Comparison of ENCODE assay signal across 1 fruit fly cellular context in genomic region chr2L:10057236-10057635, dm6.
TF ChIP-seq lines count a peak whose summit lies in the region.

No protein-coding gene starts in this region.

TF ChIP-seq in whole organism, embryonic, 481 proteins besides CTCF, POLR2A, EP300 and RAD21 (continued from another document and continues in another):
- no peak for TF ChIP-seq MESR4 (GFP tag; optimal IDR thresholded peaks at IDR 0.05; lab: Kevin White, UChicago)
- TF ChIP-seq croc (GFP tag; conservative IDR thresholded peaks at IDR 0.05; lab: Robert Waterston, UW) = peak; percentile 85
- TF ChIP-seq CG4854 (GFP tag; optimal IDR thresholded peaks at IDR 0.05; lab: Kevin White, UChicago) = peak; percentile 17
- TF ChIP-seq ranshi (GFP tag; IDR thresholded peaks at IDR 0.05; lab: Robert Waterston, UW) = peak; percentile 88
- no peak for TF ChIP-seq Kr (GFP tag; optimal IDR thresholded peaks at IDR 0.05; lab: Kevin White, UChicago)
- TF ChIP-seq tap (tag; optimal IDR thresholded peaks at IDR 0.05; lab: Kevin White, UChicago) = peak; percentile 37
- no peak for TF ChIP-seq pzg (GFP tag; optimal IDR thresholded peaks at IDR 0.05; lab: Kevin White, UChicago)
- peak; percentile 5 for TF ChIP-seq CG9876 (GFP tag; optimal IDR thresholded peaks at IDR 0.05; lab: Kevin White, UChicago)
- TF ChIP-seq usp (GFP tag; optimal IDR thresholded peaks at IDR 0.05; lab: Kevin White, UChicago) = no peak
- TF ChIP-seq sens (GFP tag; lab: Kevin White, UChicago) = peak; percentile 96
- TF ChIP-seq CG12391 (tag; optimal IDR thresholded peaks at IDR 0.05; lab: Kevin White, UChicago) = peak; percentile 58
- peak; percentile 65 for TF ChIP-seq CG12219 (GFP tag; optimal IDR thresholded peaks at IDR 0.05; lab: Kevin White, UChicago)
- TF ChIP-seq CG34224 (GFP tag; IDR thresholded peaks at IDR 0.05; lab: Robert Waterston, UW; ENCODE audit: partially characterized antibody) = no peak
- TF ChIP-seq CHES-1-like (GFP tag; optimal IDR thresholded peaks at IDR 0.05; lab: Kevin White, UChicago) = no peak
- peak; percentile 16 for TF ChIP-seq CG12659 (GFP tag; optimal IDR thresholded peaks at IDR 0.05; lab: Kevin White, UChicago)
- peak; percentile 91 for TF ChIP-seq CG17328 (GFP tag; IDR thresholded peaks at IDR 0.05; lab: Robert Waterston, UW)
- peak; percentile 67 for TF ChIP-seq CG32767 (GFP tag; IDR thresholded peaks at IDR 0.05; lab: Robert Waterston, UW)
- TF ChIP-seq lbe (GFP tag; optimal IDR thresholded peaks at IDR 0.05; lab: Kevin White, UChicago) = peak; percentile 88
- TF ChIP-seq psq (GFP tag; optimal IDR thresholded peaks at IDR 0.05; lab: Kevin White, UChicago) = peak; percentile 53
- TF ChIP-seq tup (GFP tag; optimal IDR thresholded peaks at IDR 0.05; lab: Kevin White, UChicago) = peak; percentile 24
- peak; percentile 81 for TF ChIP-seq jumu (GFP tag; optimal IDR thresholded peaks at IDR 0.05; lab: Kevin White, UChicago)
- no peak for TF ChIP-seq CG9817 (tag; optimal IDR thresholded peaks at IDR 0.05; lab: Kevin White, UChicago)
- TF ChIP-seq CkIIα-i1 (GFP tag; IDR thresholded peaks at IDR 0.05; lab: Robert Waterston, UW) = no peak
- 0 out of 2 replicates have a peak, but pooled peaks have one; percentile 35 for TF ChIP-seq al (GFP tag; IDR thresholded peaks at IDR 0.05; lab: Robert Waterston, UW)
- TF ChIP-seq CG6854 (GFP tag; optimal IDR thresholded peaks at IDR 0.05; lab: Kevin White, UChicago) = no peak
- TF ChIP-seq Six4 (GFP tag; optimal IDR thresholded peaks at IDR 0.05; lab: Kevin White, UChicago) = peak; percentile 69
- peak; percentile 85 for TF ChIP-seq CG4424 (GFP tag; optimal IDR thresholded peaks at IDR 0.05; lab: Kevin White, UChicago)
- TF ChIP-seq Abd-B (GFP tag; optimal IDR thresholded peaks at IDR 0.05; lab: Kevin White, UChicago) = peak; percentile 75
- TF ChIP-seq gcm (GFP tag; optimal IDR thresholded peaks at IDR 0.05; lab: Kevin White, UChicago) = no peak
- TF ChIP-seq sima (GFP tag; optimal IDR thresholded peaks at IDR 0.05; lab: Kevin White, UChicago) = no peak
- TF ChIP-seq Sin3A (optimal IDR thresholded peaks at IDR 0.05; lab: Kevin White, UChicago) = no peak
- TF ChIP-seq zfh1 (GFP tag; IDR thresholded peaks at IDR 0.05; lab: Robert Waterston, UW) = peak; percentile 96
- TF ChIP-seq CG32772 (GFP tag; IDR thresholded peaks at IDR 0.05; lab: Robert Waterston, UW) = peak; percentile 88
- TF ChIP-seq toy (GFP tag; IDR thresholded peaks at IDR 0.05; lab: Robert Waterston, UW) = 0 out of 2 replicates have a peak, but pooled peaks have one; percentile 34
- peak; percentile 37; the same call in 1 of the 2 replicates for TF ChIP-seq CG31224 (GFP tag; IDR thresholded peaks at IDR 0.05; lab: Robert Waterston, UW)
- TF ChIP-seq unpg (GFP tag; optimal IDR thresholded peaks at IDR 0.05; lab: Kevin White, UChicago) = peak; percentile 75
- peak; percentile 64; the same call in 1 of the 2 replicates for TF ChIP-seq Nf-YA (GFP tag; IDR thresholded peaks at IDR 0.05; lab: Robert Waterston, UW)
- TF ChIP-seq CG14667 (GFP tag; IDR thresholded peaks at IDR 0.05; lab: Robert Waterston, UW) = peak; percentile 80
- peak; percentile 83 for TF ChIP-seq Rfx (GFP tag; IDR thresholded peaks at IDR 0.05; lab: Robert Waterston, UW)
- no peak for TF ChIP-seq Deaf1 (tag; optimal IDR thresholded peaks at IDR 0.05; lab: Kevin White, UChicago)
- TF ChIP-seq CG8281 (tag; optimal IDR thresholded peaks at IDR 0.05; lab: Kevin White, UChicago) = peak; percentile 43
- TF ChIP-seq CG7987 (GFP tag; optimal IDR thresholded peaks at IDR 0.05; lab: Kevin White, UChicago) = no peak
- TF ChIP-seq ham (GFP tag; IDR thresholded peaks at IDR 0.05; lab: Robert Waterston, UW) = no peak
- no peak for TF ChIP-seq repo (GFP tag; optimal IDR thresholded peaks at IDR 0.05; lab: Kevin White, UChicago)
- peak; percentile 44 for TF ChIP-seq PHDP (tag; optimal IDR thresholded peaks at IDR 0.05; lab: Kevin White, UChicago)
- no peak for TF ChIP-seq hkb (optimal IDR thresholded peaks at IDR 0.05; lab: Kevin White, UChicago)
- TF ChIP-seq hkb (GFP tag; IDR thresholded peaks at IDR 0.05; lab: Robert Waterston, UW) = peak; percentile 79
- TF ChIP-seq CG10147 (GFP tag; optimal IDR thresholded peaks at IDR 0.05; lab: Kevin White, UChicago) = no peak
- peak; percentile 51; the same call in 1 of the 2 replicates for TF ChIP-seq CG7372 (GFP tag; IDR thresholded peaks at IDR 0.05; lab: Robert Waterston, UW)
- TF ChIP-seq unc-4 (GFP tag; IDR thresholded peaks at IDR 0.05; lab: Robert Waterston, UW; ENCODE audit: partially characterized antibody) = no peak
- peak; percentile 88 for TF ChIP-seq dmrt11E (tag; optimal IDR thresholded peaks at IDR 0.05; lab: Kevin White, UChicago)
- peak; percentile 90 for TF ChIP-seq otp (GFP tag; IDR thresholded peaks at IDR 0.05; lab: Robert Waterston, UW)
- TF ChIP-seq CG8359 (GFP tag; optimal IDR thresholded peaks at IDR 0.05; lab: Kevin White, UChicago; ENCODE audit: borderline replicate concordance) = peak; percentile 42
- peak; percentile 51; the same call in 1 of the 2 replicates for TF ChIP-seq CG17612 (GFP tag; IDR thresholded peaks at IDR 0.05; lab: Robert Waterston, UW)
- TF ChIP-seq pfk (GFP tag; optimal IDR thresholded peaks at IDR 0.05; lab: Kevin White, UChicago) = no peak
- TF ChIP-seq peb (GFP tag; IDR thresholded peaks at IDR 0.05; lab: Robert Waterston, UW) = peak; percentile 78
- no peak for TF ChIP-seq CG30020 (tag; optimal IDR thresholded peaks at IDR 0.05; lab: Kevin White, UChicago)
- peak; percentile 67 for TF ChIP-seq CG11504 (tag; optimal IDR thresholded peaks at IDR 0.05; lab: Kevin White, UChicago)
- peak; percentile 62; the same call in 2 of the 3 replicates for TF ChIP-seq CG17361 (GFP tag; IDR thresholded peaks at IDR 0.05; lab: Robert Waterston, UW)
- peak; percentile 24 for TF ChIP-seq CG5180 (GFP tag; optimal IDR thresholded peaks at IDR 0.05; lab: Kevin White, UChicago)
- TF ChIP-seq crol (GFP tag; IDR thresholded peaks at IDR 0.05; lab: Robert Waterston, UW) = no peak
- no peak for TF ChIP-seq CG7963 (GFP tag; IDR thresholded peaks at IDR 0.05; lab: Robert Waterston, UW; ENCODE audit: partially characterized antibody)
- TF ChIP-seq Med (GFP tag; lab: Kevin White, UChicago) = peak; percentile 96
- peak; percentile 31 for TF ChIP-seq CG12744 (GFP tag; optimal IDR thresholded peaks at IDR 0.05; lab: Kevin White, UChicago)
- TF ChIP-seq CG12155 (GFP tag; optimal IDR thresholded peaks at IDR 0.05; lab: Kevin White, UChicago) = peak; percentile 48
- peak; percentile 63 for TF ChIP-seq CG7786 (GFP tag; optimal IDR thresholded peaks at IDR 0.05; lab: Kevin White, UChicago)
- no peak for TF ChIP-seq tll (GFP tag; optimal IDR thresholded peaks at IDR 0.05; lab: Kevin White, UChicago)
- TF ChIP-seq Chrac-16 (GFP tag; optimal IDR thresholded peaks at IDR 0.05; lab: Kevin White, UChicago) = peak; percentile 76
- peak; percentile 67 for TF ChIP-seq CG12236 (GFP tag; optimal IDR thresholded peaks at IDR 0.05; lab: Kevin White, UChicago)
- TF ChIP-seq chm (GFP tag; IDR thresholded peaks at IDR 0.05; lab: Robert Waterston, UW) = peak; percentile 93
- TF ChIP-seq NFAT (GFP tag; IDR thresholded peaks at IDR 0.05; lab: Robert Waterston, UW) = peak; percentile 75
- no peak for TF ChIP-seq vnd (GFP tag; IDR thresholded peaks at IDR 0.05; lab: Robert Waterston, UW; ENCODE audit: partially characterized antibody)
- TF ChIP-seq Oli (tag; optimal IDR thresholded peaks at IDR 0.05; lab: Kevin White, UChicago) = peak; percentile 73
- no peak for TF ChIP-seq cad (GFP tag; optimal IDR thresholded peaks at IDR 0.05; lab: Kevin White, UChicago)
- TF ChIP-seq esg (GFP tag; conservative IDR thresholded peaks at IDR 0.05; lab: Robert Waterston, UW) = peak; percentile 70
- no peak for TF ChIP-seq CG31388 (GFP tag; optimal IDR thresholded peaks at IDR 0.05; lab: Kevin White, UChicago)
- TF ChIP-seq sna (GFP tag; IDR thresholded peaks at IDR 0.05; lab: Robert Waterston, UW; ENCODE audit: partially characterized antibody) = no peak
- TF ChIP-seq CG5245 (GFP tag; optimal IDR thresholded peaks at IDR 0.05; lab: Kevin White, UChicago) = peak; percentile 62
- TF ChIP-seq CG15011 (GFP tag; optimal IDR thresholded peaks at IDR 0.05; lab: Kevin White, UChicago) = no peak
- no peak for TF ChIP-seq Dbx (GFP tag; IDR thresholded peaks at IDR 0.05; lab: Robert Waterston, UW)
- peak; percentile 64 for TF ChIP-seq CG2678 (tag; optimal IDR thresholded peaks at IDR 0.05; lab: Kevin White, UChicago)
- TF ChIP-seq yki (optimal IDR thresholded peaks at IDR 0.05; lab: Kevin White, UChicago) = no peak
- TF ChIP-seq fd3F (GFP tag; optimal IDR thresholded peaks at IDR 0.05; lab: Kevin White, UChicago) = peak; percentile 57
- no peak for TF ChIP-seq CG13287 (GFP tag; IDR thresholded peaks at IDR 0.05; lab: Robert Waterston, UW; ENCODE audit: partially characterized antibody)
- TF ChIP-seq CG14860 (GFP tag; IDR thresholded peaks at IDR 0.05; lab: Robert Waterston, UW; ENCODE audit: partially characterized antibody) = no peak
- TF ChIP-seq oc (tag; optimal IDR thresholded peaks at IDR 0.05; lab: Kevin White, UChicago) = peak; percentile 73
- TF ChIP-seq tx (GFP tag; optimal IDR thresholded peaks at IDR 0.05; lab: Kevin White, UChicago) = peak; percentile 66
- peak; percentile 70 for TF ChIP-seq row (GFP tag; IDR thresholded peaks at IDR 0.05; lab: Robert Waterston, UW)
- no peak for TF ChIP-seq CG10274 (GFP tag; optimal IDR thresholded peaks at IDR 0.05; lab: Kevin White, UChicago)
- TF ChIP-seq sug (tag; optimal IDR thresholded peaks at IDR 0.05; lab: Kevin White, UChicago) = no peak
- peak; percentile 60 for TF ChIP-seq ind (GFP tag; optimal IDR thresholded peaks at IDR 0.05; lab: Kevin White, UChicago)
- TF ChIP-seq Stat92E (GFP tag; optimal IDR thresholded peaks at IDR 0.05; lab: Kevin White, UChicago) = no peak
- TF ChIP-seq Fer2 (tag; optimal IDR thresholded peaks at IDR 0.05; lab: Kevin White, UChicago) = no peak
- peak; percentile 86 for TF ChIP-seq CG10959 (GFP tag; IDR thresholded peaks at IDR 0.05; lab: Robert Waterston, UW)
- peak; percentile 75 for TF ChIP-seq sim (GFP tag; IDR thresholded peaks at IDR 0.05; lab: Robert Waterston, UW)
- peak; percentile 63 for TF ChIP-seq CG1233 (GFP tag; optimal IDR thresholded peaks at IDR 0.05; lab: Kevin White, UChicago)
- TF ChIP-seq CG3407 (GFP tag; optimal IDR thresholded peaks at IDR 0.05; lab: Kevin White, UChicago) = peak; percentile 35
- TF ChIP-seq CG4360 (GFP tag; IDR thresholded peaks at IDR 0.05; lab: Robert Waterston, UW) = peak; percentile 51
- peak; percentile 89 for TF ChIP-seq CG8765 (GFP tag; IDR thresholded peaks at IDR 0.05; lab: Robert Waterston, UW)
- TF ChIP-seq CG11723 (GFP tag; optimal IDR thresholded peaks at IDR 0.05; lab: Kevin White, UChicago) = no peak
- TF ChIP-seq Oaz (GFP tag; IDR thresholded peaks at IDR 0.05; lab: Robert Waterston, UW) = no peak; the same call in 1 of the 2 replicates
- TF ChIP-seq Hsf (GFP tag; optimal IDR thresholded peaks at IDR 0.05; lab: Kevin White, UChicago) = peak; percentile 82
- TF ChIP-seq GATAe (GFP tag; conservative IDR thresholded peaks at IDR 0.05; lab: Robert Waterston, UW) = no peak
- TF ChIP-seq CG10267 (tag; optimal IDR thresholded peaks at IDR 0.05; lab: Kevin White, UChicago) = peak; percentile 64
- TF ChIP-seq CG12942 (GFP tag; optimal IDR thresholded peaks at IDR 0.05; lab: Kevin White, UChicago) = peak; percentile 62
- TF ChIP-seq CG1602 (GFP tag; optimal IDR thresholded peaks at IDR 0.05; lab: Kevin White, UChicago) = peak; percentile 75
- TF ChIP-seq CG3838 (GFP tag; optimal IDR thresholded peaks at IDR 0.05; lab: Kevin White, UChicago) = no peak
- peak; percentile 77 for TF ChIP-seq Sox102F (GFP tag; optimal IDR thresholded peaks at IDR 0.05; lab: Kevin White, UChicago)
- TF ChIP-seq Hr78 (GFP tag; optimal IDR thresholded peaks at IDR 0.05; lab: Kevin White, UChicago) = peak in 1 of 2 experiments; percentile 2
- TF ChIP-seq Nf-YC (tag; optimal IDR thresholded peaks at IDR 0.05; lab: Kevin White, UChicago) = no peak
- TF ChIP-seq mirr (GFP tag; optimal IDR thresholded peaks at IDR 0.05; lab: Kevin White, UChicago) = no peak
- TF ChIP-seq CG2889 (GFP tag; IDR thresholded peaks at IDR 0.05; lab: Robert Waterston, UW) = peak; percentile 58; the same call in 2 of the 3 replicates
- TF ChIP-seq fd96Cb (tag; optimal IDR thresholded peaks at IDR 0.05; lab: Kevin White, UChicago) = peak; percentile 87
- peak; percentile 63; the same call in 1 of the 2 replicates for TF ChIP-seq dimm (GFP tag; IDR thresholded peaks at IDR 0.05; lab: Robert Waterston, UW)
- no peak for TF ChIP-seq BEAF-32 (GFP tag; optimal IDR thresholded peaks at IDR 0.05; lab: Kevin White, UChicago)
- TF ChIP-seq CG15479 (GFP tag; optimal IDR thresholded peaks at IDR 0.05; lab: Kevin White, UChicago) = no peak
- TF ChIP-seq cas (GFP tag; IDR thresholded peaks at IDR 0.05; lab: Robert Waterston, UW) = no peak
- no peak for TF ChIP-seq CG14965 (GFP tag; optimal IDR thresholded peaks at IDR 0.05; lab: Kevin White, UChicago; ENCODE audit: borderline replicate concordance)
- TF ChIP-seq emc (GFP tag; optimal IDR thresholded peaks at IDR 0.05; lab: Kevin White, UChicago) = no peak
- peak; percentile 86 for TF ChIP-seq Optix (GFP tag; IDR thresholded peaks at IDR 0.05; lab: Robert Waterston, UW)
- no peak for TF ChIP-seq cg (GFP tag; optimal IDR thresholded peaks at IDR 0.05; lab: Kevin White, UChicago)
- TF ChIP-seq CG6175 (GFP tag; IDR thresholded peaks at IDR 0.05; lab: Robert Waterston, UW) = peak; percentile 46; the same call in 1 of the 3 replicates
- TF ChIP-seq CG4404 (GFP tag; IDR thresholded peaks at IDR 0.05; lab: Robert Waterston, UW) = peak; percentile 88
- TF ChIP-seq dysf (GFP tag; IDR thresholded peaks at IDR 0.05; lab: Robert Waterston, UW) = peak; percentile 80
- TF ChIP-seq CG4707 (GFP tag; optimal IDR thresholded peaks at IDR 0.05; lab: Kevin White, UChicago) = no peak
- TF ChIP-seq CG17359 (tag; optimal IDR thresholded peaks at IDR 0.05; lab: Kevin White, UChicago) = peak; percentile 79
- TF ChIP-seq aop (GFP tag; IDR thresholded peaks at IDR 0.05; lab: Robert Waterston, UW) = no peak
- peak; percentile 80 for TF ChIP-seq CG10366 (GFP tag; IDR thresholded peaks at IDR 0.05; lab: Robert Waterston, UW)
- TF ChIP-seq Dref (GFP tag; IDR thresholded peaks at IDR 0.05; lab: Robert Waterston, UW) = no peak
- TF ChIP-seq nerfin-2 (GFP tag; IDR thresholded peaks at IDR 0.05; lab: Robert Waterston, UW; ENCODE audit: partially characterized antibody) = no peak
- no peak for TF ChIP-seq Ets97D (GFP tag; optimal IDR thresholded peaks at IDR 0.05; lab: Kevin White, UChicago)
- 0 out of 2 replicates have a peak, but pooled peaks have one; percentile 34 for TF ChIP-seq wdn (GFP tag; IDR thresholded peaks at IDR 0.05; lab: Robert Waterston, UW)
